Worm (Caenorhabditis elegans) whole organism, mixed stage, embryonic: ENCODE data around the gene ndub-2.

ENCODE experiments used
- blmp-1 ChIP-seq: fragments of 150-350 bp; optimal IDR thresholded peaks from 2 replicates; lab custom pipeline; 2014; ENCODE audit warnings: missing biosample characterization, missing genetic modification characterization
- elt-3 ChIP-seq: fragments of 150-350 bp; optimal IDR thresholded peaks from 2 replicates; lab custom pipeline; 2014; ENCODE audit warnings: missing biosample characterization, missing genetic modification characterization
- sem-2 ChIP-seq: fragments of 200-800 bp; sonication (Bioruptor generic); optimal IDR thresholded peaks from 2 replicates; lab custom pipeline; 2018; ENCODE audit warnings: mild to moderate bottlenecking, missing genetic modification characterization, missing compliant biosample characterization
- unc-62 ChIP-seq: fragments of 150-350 bp; optimal IDR thresholded peaks from 2 replicates; lab custom pipeline; 2014; ENCODE audit warnings: missing biosample characterization, missing genetic modification reagents, missing genetic modification characterization

DNA sequence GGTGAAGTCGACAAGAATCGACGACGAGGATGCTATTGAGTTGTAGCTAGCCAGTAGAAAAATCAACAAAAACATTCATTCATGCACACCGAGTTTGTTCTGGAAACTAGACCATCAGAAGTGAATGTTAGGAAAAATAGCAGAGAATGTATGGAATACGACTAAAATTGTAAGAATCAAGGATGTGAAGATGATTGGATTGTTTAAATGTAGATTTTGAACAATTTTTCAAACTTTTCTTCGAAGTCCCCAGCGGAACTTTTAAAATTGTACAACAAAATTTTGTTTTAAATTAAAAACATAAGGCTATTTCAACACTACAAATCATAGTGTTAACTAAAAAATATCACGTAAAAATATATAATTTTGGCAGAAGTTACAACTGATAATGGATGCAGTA is 13.5 kb upstream of the ndub-2 start, which contains the start of gene C18E9.7:
- no peak for TF ChIP-seq sem-2 (GFP tag; lab: Kevin White, UChicago)
- no peak for TF ChIP-seq elt-3
- TF ChIP-seq blmp-1 (tag; lab: Kevin White, UChicago): no peak
- TF ChIP-seq unc-62 (GFP tag; lab: Kevin White, UChicago): no peak
